Worm (Caenorhabditis elegans) whole organism, midembryonic: ENCODE results near the gene C36E8.4.

ENCODE experiments used
- T22C8.4 ChIP-seq: fragments of 200-800 bp; sonication (Bioruptor generic); IDR thresholded peaks from 2 replicates; pipeline ENCODE4 v1.3.6; 2022; ENCODE audit warnings: missing genetic modification characterization, missing compliant biosample characterization
- med-1 ChIP-seq: sonication (generic microtip); optimal IDR thresholded peaks from 2 replicates; lab custom pipeline; 2017; ENCODE audit warnings: missing genetic modification characterization, mild to moderate bottlenecking, missing compliant biosample characterization, antibody characterized with exemption, missing genetic modification reagents; ENCODE audit not compliant: insufficient read depth
- ref-1 ChIP-seq: fragments of 200-800 bp; sonication (Bioruptor generic); conservative IDR thresholded peaks from 2 replicates; pipeline ENCODE4 v1.3.6; 2022; ENCODE audit warnings: missing genetic modification reagents, missing genetic modification characterization, missing compliant biosample characterization
- ztf-23 ChIP-seq: fragments of 200-800 bp; sonication (Bioruptor generic); IDR thresholded peaks from 2 replicates; pipeline ENCODE4 v1.3.6; 2022; ENCODE audit warnings: missing genetic modification reagents, missing genetic modification characterization, missing compliant biosample characterization
- ztf-29 ChIP-seq: fragments of 200-800 bp; sonication (Bioruptor generic); IDR thresholded peaks from 2 replicates; pipeline ENCODE4 v1.3.6; 2022; ENCODE audit warnings: missing genetic modification reagents, missing genetic modification characterization, missing compliant biosample characterization

- no peak for TF ChIP-seq med-1
- no peak for TF ChIP-seq ztf-29 (GFP tag; lab: Robert Waterston, UW)
- TF ChIP-seq T22C8.4 (GFP tag; lab: Robert Waterston, UW) = no peak
- no peak for TF ChIP-seq ref-1 (GFP tag; lab: Robert Waterston, UW)
- no peak for TF ChIP-seq ztf-23
Observed at ce11 chrIII:3976992-3977391, 35.1 kb upstream of the C36E8.4 start.
